Worm (Caenorhabditis elegans): ENCODE results near the gene col-129.

ce11 chrIV:12114498-12114897 lies 4.3 kb upstream of the col-129 start:
- TF ChIP-seq T22C8.4 (GFP tag; IDR thresholded peaks at IDR 0.05) (no peak), cog-1 (tag; optimal IDR thresholded peaks at IDR 0.05) (no peak), ref-1 (GFP tag; conservative IDR thresholded peaks at IDR 0.05) (no peak), tab-1 (GFP tag; IDR thresholded peaks at IDR 0.05) (no peak), klf-2 (GFP tag; conservative IDR thresholded peaks at IDR 0.05) (no peak), ztf-23 (GFP tag; IDR thresholded peaks at IDR 0.05) (no peak), flt-1 (GFP tag; IDR thresholded peaks at IDR 0.05) (no peak), ztf-29 (GFP tag; IDR thresholded peaks at IDR 0.05) (no peak), med-1 (GFP tag; optimal IDR thresholded peaks at IDR 0.05; ENCODE audit: insufficient read depth) (no peak)
